Worm (Caenorhabditis elegans) whole organism, late embryonic: ENCODE results near the gene C53C11.2.

Experiments
- dmd-4 ChIP-seq: sonication (generic microtip); optimal IDR thresholded peaks from 2 replicates; lab custom pipeline; 2016; ENCODE audit warnings: borderline replicate concordance, missing genetic modification characterization, missing compliant biosample characterization
- pqm-1 ChIP-seq: sonication (generic microtip); optimal IDR thresholded peaks from 2 replicates; lab custom pipeline; 2016; ENCODE audit warnings: missing genetic modification characterization, missing compliant biosample characterization

ce11 chrX:17314948-17315347 is 21.5 kb upstream of the C53C11.2 start:
- TF ChIP-seq pqm-1 (tag; lab: Kevin White, UChicago) (no peak), dmd-4 (tag; lab: Kevin White, UChicago) (no peak)
